Fruit fly (Drosophila melanogaster) whole organism, embryonic: Measurements from ENCODE around the gene mRpS18B.
A peak's percentile ranks its signal among the peaks of the same experiment; 100 is the strongest.

Experiments used
- ATbp ChIP-seq: fragments of 200-800 bp; sonication (Bioruptor generic); optimal IDR thresholded peaks from 2 replicates; lab custom pipeline; 2017; ENCODE audit warnings: missing biosample characterization, mild to moderate bottlenecking, missing genetic modification characterization, missing genetic modification reagents
- CG1024 ChIP-seq: fragments of 200-800 bp; sonication (Bioruptor generic); IDR thresholded peaks from 2 replicates; pipeline ENCODE4 v1.3.6; 2022; ENCODE audit warnings: missing biosample characterization, missing genetic modification characterization
- CG10267 ChIP-seq: fragments of 200-800 bp; sonication (Bioruptor generic); optimal IDR thresholded peaks from 2 replicates; lab custom pipeline; 2018; ENCODE audit warnings: missing biosample characterization, mild to moderate bottlenecking, missing genetic modification characterization, moderate library complexity
- CG11504 ChIP-seq: fragments of 200-800 bp; sonication (Bioruptor generic); optimal IDR thresholded peaks from 3 replicates; lab custom pipeline; 2019; ENCODE audit warnings: missing biosample characterization, mild to moderate bottlenecking, missing genetic modification characterization, moderate library complexity
- CG11723 ChIP-seq: fragments of 200-800 bp; sonication (Bioruptor generic); optimal IDR thresholded peaks from 2 replicates; lab custom pipeline; 2017; ENCODE audit warnings: missing biosample characterization, mild to moderate bottlenecking, missing genetic modification characterization
- CG12071 ChIP-seq: fragments of 200-800 bp; sonication (Bioruptor generic); optimal IDR thresholded peaks from 3 replicates; lab custom pipeline; 2018; ENCODE audit warnings: missing biosample characterization, mild to moderate bottlenecking, missing genetic modification characterization
- CG12219 ChIP-seq: fragments of 200-800 bp; sonication (Bioruptor generic); optimal IDR thresholded peaks from 3 replicates; lab custom pipeline; 2018; ENCODE audit warnings: missing biosample characterization, mild to moderate bottlenecking, missing genetic modification characterization
- CG12659 ChIP-seq: fragments of 200-800 bp; sonication (Bioruptor generic); optimal IDR thresholded peaks from 3 replicates; lab custom pipeline; 2017; ENCODE audit warnings: mild to moderate bottlenecking, missing biosample characterization, missing genetic modification reagents, missing genetic modification characterization
- CG12744 ChIP-seq: fragments of 200-800 bp; sonication (Bioruptor generic); optimal IDR thresholded peaks from 2 replicates; lab custom pipeline; 2016; ENCODE audit warnings: missing biosample characterization, missing genetic modification characterization
- CG13287 ChIP-seq: fragments of 200-800 bp; sonication (Bioruptor generic); IDR thresholded peaks from 2 replicates; pipeline ENCODE4 v1.3.6; 2022; ENCODE audit warnings: missing biosample characterization, missing genetic modification characterization; ENCODE audit not compliant: partially characterized antibody
- CG14965 ChIP-seq: fragments of 200-800 bp; sonication (Bioruptor generic); optimal IDR thresholded peaks from 2 replicates; lab custom pipeline; 2016; ENCODE audit warnings: missing biosample characterization, missing genetic modification characterization, borderline replicate concordance
- CG1529 ChIP-seq: fragments of 200-800 bp; sonication (Bioruptor generic); optimal IDR thresholded peaks from 3 replicates; lab custom pipeline; 2018; ENCODE audit warnings: missing biosample characterization, missing genetic modification characterization
- CG15479 ChIP-seq: fragments of 200-800 bp; sonication (Bioruptor generic); optimal IDR thresholded peaks from 3 replicates; lab custom pipeline; 2019; ENCODE audit warnings: missing biosample characterization, mild to moderate bottlenecking, missing genetic modification characterization, moderate library complexity
- CG17385 ChIP-seq: fragments of 200-800 bp; sonication (Bioruptor generic); optimal IDR thresholded peaks from 3 replicates; lab custom pipeline; 2018; ENCODE audit warnings: missing biosample characterization, mild to moderate bottlenecking, missing genetic modification characterization
- CG18619 ChIP-seq: fragments of 200-800 bp; sonication (Bioruptor generic); optimal IDR thresholded peaks from 3 replicates; lab custom pipeline; 2017; ENCODE audit warnings: missing biosample characterization, mild to moderate bottlenecking, missing genetic modification characterization
- CG2120 ChIP-seq: fragments of 200-800 bp; sonication (Bioruptor generic); optimal IDR thresholded peaks from 3 replicates; lab custom pipeline; 2016; ENCODE audit warnings: missing biosample characterization, missing genetic modification characterization
- CG3407 ChIP-seq: fragments of 200-800 bp; sonication (Bioruptor generic); optimal IDR thresholded peaks from 2 replicates; lab custom pipeline; 2018; ENCODE audit warnings: missing biosample characterization, mild to moderate bottlenecking, missing genetic modification characterization
- CG6654 ChIP-seq: fragments of 200-800 bp; sonication (Bioruptor generic); optimal IDR thresholded peaks from 2 replicates; lab custom pipeline; 2017; ENCODE audit warnings: missing biosample characterization, mild to moderate bottlenecking, missing genetic modification characterization
- CG6765 ChIP-seq: fragments of 200-800 bp; sonication (Bioruptor generic); optimal IDR thresholded peaks from 3 replicates; lab custom pipeline; 2017; ENCODE audit warnings: missing biosample characterization, mild to moderate bottlenecking, missing genetic modification characterization
- CG7556 ChIP-seq: fragments of 200-800 bp; sonication (Bioruptor generic); optimal IDR thresholded peaks from 2 replicates; lab custom pipeline; 2017; ENCODE audit warnings: missing biosample characterization, mild to moderate bottlenecking, missing genetic modification characterization
- CG7745 ChIP-seq: fragments of 200-800 bp; sonication (Bioruptor generic); optimal IDR thresholded peaks from 2 replicates; lab custom pipeline; 2018; ENCODE audit warnings: missing biosample characterization, mild to moderate bottlenecking, missing genetic modification characterization, moderate library complexity
- CG8281 ChIP-seq: fragments of 200-800 bp; sonication (Bioruptor generic); optimal IDR thresholded peaks from 2 replicates; lab custom pipeline; 2018; ENCODE audit warnings: missing biosample characterization, mild to moderate bottlenecking, missing genetic modification characterization, moderate library complexity
- CHES-1-like ChIP-seq: fragments of 200-800 bp; sonication (Bioruptor generic); optimal IDR thresholded peaks from 2 replicates; lab custom pipeline; 2016; ENCODE audit warnings: missing biosample characterization, missing genetic modification characterization
- D19B ChIP-seq: fragments of 200-800 bp; sonication (Bioruptor generic); optimal IDR thresholded peaks from 2 replicates; lab custom pipeline; 2017; ENCODE audit warnings: missing biosample characterization, mild to moderate bottlenecking, missing genetic modification characterization
- Doc3 ChIP-seq: fragments of 200-800 bp; sonication (Bioruptor generic); IDR thresholded peaks from 3 replicates; pipeline ENCODE4 v1.3.6; 2022; ENCODE audit warnings: missing biosample characterization, missing genetic modification characterization; ENCODE audit not compliant: partially characterized antibody
- ERR ChIP-seq: fragments of 200-800 bp; sonication (Bioruptor generic); optimal IDR thresholded peaks from 2 replicates; lab custom pipeline; 2016; ENCODE audit warnings: missing biosample characterization, missing genetic modification characterization
- Gug ChIP-seq: fragments of 200-800 bp; sonication (Bioruptor generic); IDR thresholded peaks from 4 replicates; pipeline ENCODE4 v1.3.6; 2022; ENCODE audit warnings: missing biosample characterization, missing genetic modification characterization
- Hr78 ChIP-seq, 2 experiments: fragments of 200-800 bp in 1 of 2; fragments of >200 bp in 1 of 2; sonication (Bioruptor generic) in 1 of 2; optimal IDR thresholded peaks; 2 replicates each; lab custom pipeline; 2017 to 2019; ENCODE audit warnings: missing biosample characterization in 2 of 2, missing genetic modification characterization in 2 of 2, mild to moderate bottlenecking in 1 of 2, moderate library complexity in 1 of 2
- Nf-YA ChIP-seq: fragments of 200-800 bp; sonication (Bioruptor generic); IDR thresholded peaks from 2 replicates; pipeline ENCODE4 v1.3.6; 2022; ENCODE audit warnings: missing biosample characterization, missing genetic modification characterization
- Oaz ChIP-seq: fragments of 200-800 bp; sonication (Bioruptor generic); IDR thresholded peaks from 2 replicates; pipeline ENCODE4 v1.3.6; 2022; ENCODE audit warnings: missing biosample characterization, missing genetic modification characterization
- Optix ChIP-seq: fragments of 200-800 bp; sonication (Bioruptor generic); IDR thresholded peaks from 3 replicates; pipeline ENCODE4 v1.3.6; 2022; ENCODE audit warnings: missing biosample characterization, missing genetic modification characterization
- Side ChIP-seq: fragments of 200-800 bp; sonication (Bioruptor generic); optimal IDR thresholded peaks from 2 replicates; lab custom pipeline; 2016; ENCODE audit warnings: missing biosample characterization, missing genetic modification characterization
- Sry-δ ChIP-seq: fragments of 200-800 bp; sonication (Bioruptor generic); optimal IDR thresholded peaks from 2 replicates; lab custom pipeline; 2016; ENCODE audit warnings: missing biosample characterization, missing genetic modification characterization
- Taf1 ChIP-seq: fragments of 200-800 bp; sonication (Bioruptor generic); IDR thresholded peaks from 2 replicates; pipeline ENCODE4 v1.3.6; 2022; ENCODE audit warnings: missing biosample characterization, missing genetic modification characterization
- az2 ChIP-seq: fragments of 200-800 bp; sonication (Bioruptor generic); optimal IDR thresholded peaks from 3 replicates; lab custom pipeline; 2016; ENCODE audit warnings: missing biosample characterization, missing genetic modification characterization
- caup ChIP-seq: fragments of 200-800 bp; sonication (Bioruptor generic); optimal IDR thresholded peaks from 3 replicates; lab custom pipeline; 2017; ENCODE audit warnings: missing biosample characterization, mild to moderate bottlenecking, missing genetic modification characterization, moderate library complexity; ENCODE audit not compliant: severe bottlenecking
- da ChIP-seq: fragments of 200-800 bp; sonication (Bioruptor generic); optimal IDR thresholded peaks from 2 replicates; lab custom pipeline; 2016; ENCODE audit warnings: missing biosample characterization, missing genetic modification characterization
- fd96Cb ChIP-seq: fragments of 200-800 bp; sonication (Bioruptor generic); optimal IDR thresholded peaks from 2 replicates; lab custom pipeline; 2018; ENCODE audit warnings: missing biosample characterization, mild to moderate bottlenecking, missing genetic modification characterization, moderate library complexity
- gcm2 ChIP-seq: fragments of 200-800 bp; sonication (Bioruptor generic); optimal IDR thresholded peaks from 2 replicates; lab custom pipeline; 2016; ENCODE audit warnings: missing biosample characterization, missing genetic modification characterization
- ind ChIP-seq: fragments of 200-800 bp; sonication (Bioruptor generic); optimal IDR thresholded peaks from 3 replicates; lab custom pipeline; 2016; ENCODE audit warnings: missing biosample characterization, missing genetic modification characterization
- ken ChIP-seq: fragments of 200-800 bp; sonication (Bioruptor generic); IDR thresholded peaks from 3 replicates; pipeline ENCODE4 v1.3.6; 2022; ENCODE audit warnings: missing biosample characterization, missing genetic modification characterization
- pros ChIP-seq: fragments of 200-800 bp; sonication (Bioruptor generic); optimal IDR thresholded peaks from 3 replicates; lab custom pipeline; 2019; ENCODE audit warnings: missing biosample characterization, mild to moderate bottlenecking, missing genetic modification characterization, moderate library complexity
- sc ChIP-seq, 3 experiments: fragments of >200 bp in 2 of 3; fragments of 200-800 bp in 1 of 3; sonication (Bioruptor generic) in 1 of 3; optimal IDR thresholded peaks; 2 replicates in 2 of 3; 3 replicates in 1 of 3; lab custom pipeline; 2017; ENCODE audit warnings: mild to moderate bottlenecking in 1 of 3, missing biosample characterization in 1 of 3, missing genetic modification characterization in 1 of 3, missing genetic modification reagents in 1 of 3
- tll ChIP-seq, 2 experiments: fragments of 200-800 bp in 1 of 2; fragments of >200 bp in 1 of 2; sonication (Bioruptor generic) in 1 of 2; optimal IDR thresholded peaks; 2 replicates each; lab custom pipeline; 2017 to 2019; ENCODE audit warnings: missing biosample characterization in 2 of 2, missing genetic modification characterization in 2 of 2, mild to moderate bottlenecking in 1 of 2, moderate library complexity in 1 of 2
- tna ChIP-seq: fragments of 200-800 bp; sonication (Bioruptor generic); IDR thresholded peaks from 2 replicates; pipeline ENCODE4 v1.3.6; 2022; ENCODE audit warnings: missing biosample characterization, missing genetic modification characterization; ENCODE audit not compliant: partially characterized antibody
- unc-4 ChIP-seq: fragments of 200-800 bp; sonication (Bioruptor generic); IDR thresholded peaks from 2 replicates; pipeline ENCODE4 v1.3.6; 2022; ENCODE audit warnings: missing biosample characterization, missing genetic modification characterization; ENCODE audit not compliant: partially characterized antibody

Gene mRpS18B

DNA sequence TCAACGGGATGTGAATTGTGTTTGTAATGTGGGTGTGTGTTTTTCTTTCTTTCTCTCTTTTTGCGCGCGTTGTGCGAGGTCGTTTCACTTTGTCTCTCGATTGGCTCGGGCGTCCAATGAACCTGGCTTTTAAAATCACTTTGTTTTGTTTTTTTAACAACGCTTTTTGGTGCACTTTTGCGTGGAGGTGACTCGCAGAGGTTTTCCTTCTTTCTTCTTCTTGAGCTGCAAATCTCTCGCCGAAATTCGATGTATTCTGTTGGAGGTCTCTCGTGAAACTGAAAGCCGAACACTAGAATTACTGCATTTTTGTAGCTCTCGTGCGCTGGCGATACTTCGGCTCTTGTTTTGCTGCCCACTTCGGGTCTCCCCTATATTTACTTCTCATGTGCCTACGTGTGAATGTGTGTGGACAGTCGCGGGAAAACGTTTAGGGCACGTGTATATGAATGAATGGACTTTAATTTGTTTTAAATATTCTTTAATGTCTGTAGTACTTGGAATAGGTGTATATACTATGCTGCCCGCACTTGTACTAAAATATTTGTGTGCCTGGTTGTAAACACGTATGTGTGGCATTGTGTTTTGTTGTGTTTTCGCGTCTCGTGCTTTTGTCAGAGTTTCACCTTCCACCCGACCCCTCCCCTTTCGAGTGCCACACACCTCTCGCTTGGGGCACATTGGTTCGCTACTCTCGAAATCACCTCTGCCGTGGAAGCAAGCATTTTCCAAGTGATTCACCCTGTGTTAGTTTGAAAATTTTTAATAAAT is 12.1 kb downstream of the mRpS18B start, which contains the start of gene fok (continued):
- TF ChIP-seq Sry-δ (GFP tag; lab: Kevin White, UChicago), result peak; percentile 61
- 0 out of 3 replicates have a peak, but pooled peaks have one; percentile 31 for TF ChIP-seq Doc3 (GFP tag; lab: Robert Waterston, UW)
- TF ChIP-seq fd96Cb (tag; lab: Kevin White, UChicago), result peak; percentile 94
- TF ChIP-seq ERR (GFP tag; lab: Kevin White, UChicago), result peak; percentile 93
- TF ChIP-seq Taf1 (GFP tag; lab: Robert Waterston, UW), result peak; percentile 90
- peak; percentile 93 for TF ChIP-seq CG12744 (GFP tag; lab: Kevin White, UChicago)
- TF ChIP-seq CG13287 (GFP tag; lab: Robert Waterston, UW), result peak; percentile 26; the same call in 1 of the 2 replicates
- peak; percentile 86 for TF ChIP-seq D19B
- TF ChIP-seq ATbp (GFP tag; lab: Kevin White, UChicago), result peak; percentile 97
- TF ChIP-seq CG10267 (tag; lab: Kevin White, UChicago), result peak; percentile 93
- TF ChIP-seq CG12219, result peak; percentile 97
- TF ChIP-seq CG3407, result peak; percentile 91
- TF ChIP-seq ind, result peak; percentile 96
- no peak for TF ChIP-seq sc (optimal IDR thresholded peaks at IDR 0.05; lab: Kevin White, UChicago)
- TF ChIP-seq sc (GFP tag; optimal IDR thresholded peaks at IDR 0.05; lab: Kevin White, UChicago), result peak; percentile 91
- peak; percentile 98 for TF ChIP-seq CG12659 (GFP tag; lab: Kevin White, UChicago)
- 0 out of 2 replicates have a peak, but pooled peaks have one; percentile 25 for TF ChIP-seq unc-4
- peak; percentile 86 for TF ChIP-seq gcm2 (GFP tag; lab: Kevin White, UChicago)
- peak in 1 of 2 experiments; percentile 98 for TF ChIP-seq Hr78 (GFP tag; optimal IDR thresholded peaks at IDR 0.05; lab: Kevin White, UChicago)
- peak; percentile 48 for TF ChIP-seq CG7745 (tag; lab: Kevin White, UChicago)
- TF ChIP-seq CG15479, result peak; percentile 61
- peak; percentile 95 for TF ChIP-seq CG18619
- TF ChIP-seq CG6765 (GFP tag; lab: Kevin White, UChicago), result peak; percentile 98
- peak; percentile 45; the same call in 1 of the 2 replicates for TF ChIP-seq tna (GFP tag; lab: Robert Waterston, UW)
- peak; percentile 96 for TF ChIP-seq CG11723 (GFP tag; lab: Kevin White, UChicago)
- TF ChIP-seq CG6654 (GFP tag; lab: Kevin White, UChicago), result peak; percentile 83
- TF ChIP-seq ken (GFP tag; lab: Robert Waterston, UW), result peak; percentile 88
- TF ChIP-seq CG11504 (tag; lab: Kevin White, UChicago), result peak; percentile 97
- peak; percentile 38 for TF ChIP-seq CG14965 (GFP tag; lab: Kevin White, UChicago)
- peak; percentile 92 for TF ChIP-seq Oaz (GFP tag; lab: Robert Waterston, UW)
- peak; percentile 91 for TF ChIP-seq pros (GFP tag; lab: Kevin White, UChicago)
- peak; percentile 98 for TF ChIP-seq CG2120 (GFP tag; lab: Kevin White, UChicago)
- peak; percentile 97 for TF ChIP-seq caup (GFP tag; lab: Kevin White, UChicago)
- peak; percentile 95 for TF ChIP-seq Side
- TF ChIP-seq CG17385 (GFP tag; lab: Kevin White, UChicago), result peak; percentile 94
- peak; percentile 96 for TF ChIP-seq CHES-1-like (GFP tag; lab: Kevin White, UChicago)
- TF ChIP-seq Gug, result peak; percentile 92
- peak; percentile 96 for TF ChIP-seq CG12071 (GFP tag; lab: Kevin White, UChicago)
- TF ChIP-seq Nf-YA, result peak; percentile 75
- peak; percentile 95 for TF ChIP-seq az2 (GFP tag; lab: Kevin White, UChicago)
- peak; percentile 83 for TF ChIP-seq da (GFP tag; lab: Kevin White, UChicago)
- TF ChIP-seq CG8281 (tag; lab: Kevin White, UChicago), result peak; percentile 87
- TF ChIP-seq tll (GFP tag; optimal IDR thresholded peaks at IDR 0.05; lab: Kevin White, UChicago), result peak in 1 of 2 experiments; percentile 23
- peak; percentile 98 for TF ChIP-seq CG7556 (GFP tag; lab: Kevin White, UChicago)
- TF ChIP-seq CG1024, result 0 out of 2 replicates have a peak, but pooled peaks have one; percentile 41
- peak; percentile 88 for TF ChIP-seq Optix (GFP tag; lab: Robert Waterston, UW)
- TF ChIP-seq CG1529 (GFP tag; lab: Kevin White, UChicago), result peak; percentile 96
